Worm (Caenorhabditis elegans) whole organism, late embryonic: ENCODE results near the gene T09A5.14.

Source experiments
- C08G9.2 ChIP-seq: sonication (generic microtip); optimal IDR thresholded peaks from 2 replicates; lab custom pipeline; 2016; ENCODE audit warnings: mild to moderate bottlenecking, missing genetic modification characterization, moderate library complexity, missing compliant biosample characterization
- F13H6.1 ChIP-seq: sonication (generic microtip); optimal IDR thresholded peaks from 2 replicates; lab custom pipeline; 2016; ENCODE audit warnings: missing genetic modification characterization, missing compliant biosample characterization
- ceh-14 ChIP-seq: sonication (generic microtip); optimal IDR thresholded peaks from 2 replicates; lab custom pipeline; 2016; ENCODE audit warnings: missing genotype, missing genetic modification characterization, missing compliant biosample characterization
- ceh-19 ChIP-seq: fragments of 200-800 bp; sonication (Bioruptor generic); optimal IDR thresholded peaks from 2 replicates; lab custom pipeline; 2018; ENCODE audit warnings: mild to moderate bottlenecking, missing genetic modification characterization, missing compliant biosample characterization
- dmd-4 ChIP-seq: sonication (generic microtip); optimal IDR thresholded peaks from 2 replicates; lab custom pipeline; 2016; ENCODE audit warnings: borderline replicate concordance, missing genetic modification characterization, missing compliant biosample characterization
- dve-1 ChIP-seq: sonication (generic microtip); optimal IDR thresholded peaks from 2 replicates; lab custom pipeline; 2017; ENCODE audit warnings: antibody characterized with exemption, mild to moderate bottlenecking, missing genetic modification characterization, missing compliant biosample characterization
- eyg-1 ChIP-seq: sonication (generic microtip); optimal IDR thresholded peaks from 2 replicates; lab custom pipeline; 2016; ENCODE audit warnings: missing genotype, missing genetic modification characterization, missing compliant biosample characterization
- lim-6 ChIP-seq: sonication (generic microtip); optimal IDR thresholded peaks from 2 replicates; lab custom pipeline; 2016; ENCODE audit warnings: missing genetic modification characterization, missing compliant biosample characterization
- lin-11 ChIP-seq: fragments of 200-800 bp; sonication (Bioruptor generic); optimal IDR thresholded peaks from 2 replicates; lab custom pipeline; 2018; ENCODE audit warnings: mild to moderate bottlenecking, missing genetic modification characterization, missing compliant biosample characterization
- mec-3 ChIP-seq: sonication (generic microtip); optimal IDR thresholded peaks from 2 replicates; lab custom pipeline; 2016; ENCODE audit warnings: borderline replicate concordance, missing genetic modification characterization, missing compliant biosample characterization
- nhr-11 ChIP-seq: fragments of 150-350 bp; optimal IDR thresholded peaks from 2 replicates; lab custom pipeline; 2014; ENCODE audit warnings: missing biosample characterization, missing genetic modification characterization
- tbx-2 ChIP-seq: sonication (generic microtip); optimal IDR thresholded peaks from 2 replicates; lab custom pipeline; 2016; ENCODE audit warnings: missing genetic modification characterization, missing compliant biosample characterization

DNA sequence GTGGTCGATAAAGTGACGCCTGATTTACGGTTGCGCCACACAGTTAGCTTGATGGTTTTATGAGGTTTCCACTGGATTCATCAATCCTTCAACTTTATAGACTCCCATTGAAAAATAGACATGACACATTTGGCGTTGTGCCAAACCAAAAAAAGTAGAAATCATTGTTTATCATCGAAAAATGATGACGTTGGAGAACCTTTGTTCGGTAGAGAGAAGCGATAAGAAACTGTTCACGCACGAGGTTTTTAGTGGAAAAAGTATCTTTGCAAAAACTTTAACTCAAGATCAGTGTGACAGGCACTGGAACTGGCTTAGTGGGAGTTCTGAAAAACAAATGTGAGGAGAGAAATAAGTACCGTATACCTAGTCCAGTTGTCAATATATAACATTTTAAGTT, 18.5 kb upstream of the T09A5.14 start:
- no peak for TF ChIP-seq nhr-11
- TF ChIP-seq tbx-2, result no peak
- TF ChIP-seq mec-3 (tag; lab: Kevin White, UChicago), result no peak
- TF ChIP-seq ceh-19, result no peak
- no peak for TF ChIP-seq eyg-1
- TF ChIP-seq ceh-14 (tag; lab: Kevin White, UChicago), result no peak
- TF ChIP-seq dmd-4 (tag; lab: Kevin White, UChicago), result no peak
- TF ChIP-seq lin-11, result no peak
- no peak for TF ChIP-seq lim-6 (tag; lab: Kevin White, UChicago)
- TF ChIP-seq C08G9.2 (tag; lab: Kevin White, UChicago), result no peak
- TF ChIP-seq F13H6.1 (tag; lab: Kevin White, UChicago), result no peak
- TF ChIP-seq dve-1 (tag; lab: Kevin White, UChicago), result no peak
